Fruit fly (Drosophila melanogaster) whole organism, embryonic: ENCODE results near the gene Chrac-14.

Source experiments
- ATbp ChIP-seq: fragments of 200-800 bp; sonication (Bioruptor generic); optimal IDR thresholded peaks from 2 replicates; lab custom pipeline; 2017; ENCODE audit warnings: missing biosample characterization, mild to moderate bottlenecking, missing genetic modification characterization, missing genetic modification reagents
- B-H2 ChIP-seq: fragments of 200-800 bp; sonication (Bioruptor generic); optimal IDR thresholded peaks from 2 replicates; lab custom pipeline; 2018; ENCODE audit warnings: missing biosample characterization, mild to moderate bottlenecking, missing genetic modification characterization
- Bgb ChIP-seq: fragments of 200-800 bp; sonication (Bioruptor generic); IDR thresholded peaks from 2 replicates; pipeline ENCODE4 v1.3.6; 2022; ENCODE audit warnings: missing biosample characterization, missing genetic modification characterization; ENCODE audit not compliant: partially characterized antibody
- BtbVII ChIP-seq: fragments of 200-800 bp; sonication (Bioruptor generic); optimal IDR thresholded peaks from 3 replicates; lab custom pipeline; 2017; ENCODE audit warnings: missing biosample characterization, mild to moderate bottlenecking, missing genetic modification characterization
- CG10209 ChIP-seq: fragments of 200-800 bp; sonication (Bioruptor generic); optimal IDR thresholded peaks from 3 replicates; lab custom pipeline; 2017; ENCODE audit warnings: missing biosample characterization, mild to moderate bottlenecking, missing genetic modification characterization, missing genetic modification reagents
- CG10431 ChIP-seq: fragments of 200-800 bp; sonication (Bioruptor generic); optimal IDR thresholded peaks from 3 replicates; lab custom pipeline; 2018; ENCODE audit warnings: missing biosample characterization, mild to moderate bottlenecking, missing genetic modification characterization
- CG11696 ChIP-seq: fragments of 200-800 bp; sonication (Bioruptor generic); IDR thresholded peaks from 2 replicates; pipeline ENCODE4 v1.3.6; 2022; ENCODE audit warnings: missing biosample characterization, missing genetic modification characterization
- CG13296 ChIP-seq: fragments of 200-800 bp; sonication (Bioruptor generic); optimal IDR thresholded peaks from 3 replicates; lab custom pipeline; 2018; ENCODE audit warnings: missing biosample characterization, mild to moderate bottlenecking, missing genetic modification characterization
- CG14441 ChIP-seq: fragments of 200-800 bp; sonication (Bioruptor generic); IDR thresholded peaks from 2 replicates; pipeline ENCODE4 v1.3.6; 2022; ENCODE audit warnings: missing biosample characterization, missing genetic modification characterization
- CG15011 ChIP-seq: fragments of 200-800 bp; sonication (Bioruptor generic); optimal IDR thresholded peaks from 3 replicates; lab custom pipeline; 2018; ENCODE audit warnings: missing biosample characterization, mild to moderate bottlenecking, missing genetic modification characterization
- CG16815 ChIP-seq: fragments of 200-800 bp; sonication (Bioruptor generic); optimal IDR thresholded peaks from 3 replicates; lab custom pipeline; 2017; ENCODE audit warnings: missing biosample characterization, mild to moderate bottlenecking, missing genetic modification characterization
- CG18599 ChIP-seq: fragments of 200-800 bp; sonication (Bioruptor generic); optimal IDR thresholded peaks from 3 replicates; lab custom pipeline; 2017; ENCODE audit warnings: missing biosample characterization, missing genetic modification characterization, mild to moderate bottlenecking, moderate library complexity, missing genetic modification reagents
- CG2202 ChIP-seq: fragments of 200-800 bp; sonication (Bioruptor generic); optimal IDR thresholded peaks from 2 replicates; lab custom pipeline; 2018; ENCODE audit warnings: missing biosample characterization, mild to moderate bottlenecking, missing genetic modification characterization
- CG2712 ChIP-seq: fragments of 200-800 bp; optimal IDR thresholded peaks from 3 replicates; lab custom pipeline; 2019; ENCODE audit warnings: missing biosample characterization, mild to moderate bottlenecking, missing genetic modification characterization, moderate library complexity
- CG34224 ChIP-seq: fragments of 200-800 bp; sonication (Bioruptor generic); IDR thresholded peaks from 3 replicates; pipeline ENCODE4 v1.3.6; 2022; ENCODE audit warnings: missing biosample characterization, missing genetic modification characterization; ENCODE audit not compliant: partially characterized antibody
- CG34376 ChIP-seq: fragments of 200-800 bp; sonication (Bioruptor generic); optimal IDR thresholded peaks from 2 replicates; lab custom pipeline; 2018; ENCODE audit warnings: missing biosample characterization, mild to moderate bottlenecking, missing genetic modification characterization
- CG4404 ChIP-seq: fragments of 200-800 bp; sonication (Bioruptor generic); IDR thresholded peaks from 2 replicates; pipeline ENCODE4 v1.3.6; 2022; ENCODE audit warnings: missing biosample characterization, missing genetic modification characterization
- CG9609 ChIP-seq: fragments of 200-800 bp; sonication (Bioruptor generic); optimal IDR thresholded peaks from 3 replicates; lab custom pipeline; 2016; ENCODE audit warnings: missing biosample characterization, missing genetic modification characterization
- CTCF ChIP-seq: fragments of 200-800 bp; sonication (Bioruptor generic); optimal IDR thresholded peaks from 2 replicates; lab custom pipeline; 2017; ENCODE audit warnings: missing biosample characterization, mild to moderate bottlenecking, missing genetic modification characterization, moderate library complexity
- CkIIα-i1 ChIP-seq: fragments of 200-800 bp; sonication (Bioruptor generic); IDR thresholded peaks from 2 replicates; pipeline ENCODE4 v1.3.6; 2022; ENCODE audit warnings: missing biosample characterization, missing genetic modification characterization
- Dll ChIP-seq: fragments of 200-800 bp; sonication (Bioruptor generic); IDR thresholded peaks from 4 replicates; pipeline ENCODE4 v1.3.6; 2022; ENCODE audit warnings: missing biosample characterization, missing genetic modification characterization; ENCODE audit not compliant: partially characterized antibody
- Dp ChIP-seq: fragments of 200-800 bp; sonication (Bioruptor generic); optimal IDR thresholded peaks from 2 replicates; lab custom pipeline; 2018; ENCODE audit warnings: missing biosample characterization, mild to moderate bottlenecking, missing genetic modification characterization, moderate library complexity
- ERR ChIP-seq: fragments of 200-800 bp; sonication (Bioruptor generic); optimal IDR thresholded peaks from 2 replicates; lab custom pipeline; 2016; ENCODE audit warnings: missing biosample characterization, missing genetic modification characterization
- Kr ChIP-seq: fragments of 200-800 bp; sonication (Bioruptor generic); optimal IDR thresholded peaks from 2 replicates; lab custom pipeline; 2017; ENCODE audit warnings: missing biosample characterization, mild to moderate bottlenecking, missing genetic modification characterization
- Mes4 ChIP-seq: fragments of 200-800 bp; sonication (Bioruptor generic); optimal IDR thresholded peaks from 2 replicates; lab custom pipeline; 2016; ENCODE audit warnings: missing biosample characterization, missing genetic modification characterization
- NFAT ChIP-seq: fragments of 200-800 bp; sonication (Bioruptor generic); IDR thresholded peaks from 2 replicates; pipeline ENCODE4 v1.3.6; 2022; ENCODE audit warnings: missing biosample characterization, missing genetic modification characterization
- Nf-YB ChIP-seq: fragments of 200-800 bp; sonication (Bioruptor generic); optimal IDR thresholded peaks from 3 replicates; lab custom pipeline; 2019; ENCODE audit warnings: missing biosample characterization, mild to moderate bottlenecking, missing genetic modification characterization, moderate library complexity
- Ptx1 ChIP-seq: fragments of 200-800 bp; sonication (Bioruptor generic); IDR thresholded peaks from 2 replicates; pipeline ENCODE4 v1.3.6; 2022; ENCODE audit warnings: missing biosample characterization, missing genetic modification characterization
- Ravus ChIP-seq: fragments of 200-800 bp; sonication (Bioruptor generic); IDR thresholded peaks from 2 replicates; pipeline ENCODE4 v1.3.6; 2022; ENCODE audit warnings: missing biosample characterization, missing genetic modification characterization
- Rx ChIP-seq: fragments of 200-800 bp; sonication (Bioruptor generic); IDR thresholded peaks from 2 replicates; pipeline ENCODE4 v1.3.6; 2022; ENCODE audit warnings: missing biosample characterization, missing genetic modification characterization
- Six4 ChIP-seq: fragments of 200-800 bp; sonication (Bioruptor generic); optimal IDR thresholded peaks from 2 replicates; lab custom pipeline; 2016; ENCODE audit warnings: missing biosample characterization, missing genetic modification characterization
- Sry-β ChIP-seq: fragments of 200-800 bp; sonication (Bioruptor generic); optimal IDR thresholded peaks from 2 replicates; lab custom pipeline; 2018; ENCODE audit warnings: missing biosample characterization, mild to moderate bottlenecking, missing genetic modification characterization, moderate library complexity
- Tbp ChIP-seq: fragments of >200 bp; optimal IDR thresholded peaks from 2 replicates; lab custom pipeline; 2018; ENCODE audit warnings: missing biosample characterization, missing genetic modification characterization
- ab ChIP-seq: fragments of 200-800 bp; sonication (Bioruptor generic); optimal IDR thresholded peaks from 2 replicates; lab custom pipeline; 2016; ENCODE audit warnings: missing biosample characterization, missing genetic modification characterization
- btn ChIP-seq: fragments of 200-800 bp; sonication (Bioruptor generic); optimal IDR thresholded peaks from 2 replicates; lab custom pipeline; 2016; ENCODE audit warnings: missing biosample characterization, missing genetic modification characterization
- croc ChIP-seq: fragments of 200-800 bp; sonication (Bioruptor generic); conservative IDR thresholded peaks from 3 replicates; pipeline ENCODE4 v1.3.6; 2022; ENCODE audit warnings: missing biosample characterization, missing genetic modification characterization
- ewg ChIP-seq: fragments of 200-800 bp; sonication (Bioruptor generic); optimal IDR thresholded peaks from 3 replicates; lab custom pipeline; 2017; ENCODE audit warnings: mild to moderate bottlenecking, missing biosample characterization, missing genetic modification reagents, missing genetic modification characterization
- grau ChIP-seq: fragments of 200-800 bp; optimal IDR thresholded peaks from 3 replicates; lab custom pipeline; 2019; ENCODE audit warnings: missing biosample characterization, mild to moderate bottlenecking, missing genetic modification characterization, moderate library complexity
- her ChIP-seq: fragments of 200-800 bp; sonication (Bioruptor generic); optimal IDR thresholded peaks from 2 replicates; lab custom pipeline; 2016; ENCODE audit warnings: missing biosample characterization, missing genetic modification characterization
- kay ChIP-seq: fragments of 200-800 bp; sonication (Bioruptor generic); optimal IDR thresholded peaks from 2 replicates; lab custom pipeline; 2016; ENCODE audit warnings: missing biosample characterization, missing genetic modification characterization
- luna ChIP-seq: fragments of 200-800 bp; sonication (Bioruptor generic); optimal IDR thresholded peaks from 2 replicates; lab custom pipeline; 2016; ENCODE audit warnings: missing biosample characterization, missing genetic modification characterization
- maf-S ChIP-seq: fragments of 200-800 bp; sonication (Bioruptor generic); optimal IDR thresholded peaks from 2 replicates; lab custom pipeline; 2016; ENCODE audit warnings: missing biosample characterization, missing genetic modification characterization
- mld ChIP-seq: fragments of 200-800 bp; sonication (Bioruptor generic); IDR thresholded peaks from 3 replicates; pipeline ENCODE4 v1.3.6; 2022; ENCODE audit warnings: missing biosample characterization, missing genetic modification characterization; ENCODE audit not compliant: partially characterized antibody
- ro ChIP-seq: fragments of 200-800 bp; sonication (Bioruptor generic); IDR thresholded peaks from 2 replicates; pipeline ENCODE4 v1.3.6; 2022; ENCODE audit warnings: missing biosample characterization, missing genetic modification characterization
- sens ChIP-seq: fragments of 200-800 bp; sonication (Bioruptor generic); peaks from one replicate; lab custom pipeline; 2016; ENCODE audit warnings: missing biosample characterization, missing genetic modification characterization
- stwl ChIP-seq: fragments of 200-800 bp; sonication (Bioruptor generic); optimal IDR thresholded peaks from 3 replicates; lab custom pipeline; 2018; ENCODE audit warnings: missing biosample characterization, mild to moderate bottlenecking, missing genetic modification characterization, moderate library complexity
- toy ChIP-seq: fragments of 200-800 bp; sonication (Bioruptor generic); IDR thresholded peaks from 2 replicates; pipeline ENCODE4 v1.3.6; 2022; ENCODE audit warnings: missing biosample characterization, missing genetic modification characterization
- trh ChIP-seq: fragments of 200-800 bp; sonication (Bioruptor generic); optimal IDR thresholded peaks from 2 replicates; lab custom pipeline; 2016; ENCODE audit warnings: missing biosample characterization, missing genetic modification characterization
- usp ChIP-seq: fragments of >200 bp; optimal IDR thresholded peaks from 2 replicates; lab custom pipeline; 2017; ENCODE audit warnings: missing biosample characterization, missing genetic modification characterization

The Chrac-14 gene

DNA sequence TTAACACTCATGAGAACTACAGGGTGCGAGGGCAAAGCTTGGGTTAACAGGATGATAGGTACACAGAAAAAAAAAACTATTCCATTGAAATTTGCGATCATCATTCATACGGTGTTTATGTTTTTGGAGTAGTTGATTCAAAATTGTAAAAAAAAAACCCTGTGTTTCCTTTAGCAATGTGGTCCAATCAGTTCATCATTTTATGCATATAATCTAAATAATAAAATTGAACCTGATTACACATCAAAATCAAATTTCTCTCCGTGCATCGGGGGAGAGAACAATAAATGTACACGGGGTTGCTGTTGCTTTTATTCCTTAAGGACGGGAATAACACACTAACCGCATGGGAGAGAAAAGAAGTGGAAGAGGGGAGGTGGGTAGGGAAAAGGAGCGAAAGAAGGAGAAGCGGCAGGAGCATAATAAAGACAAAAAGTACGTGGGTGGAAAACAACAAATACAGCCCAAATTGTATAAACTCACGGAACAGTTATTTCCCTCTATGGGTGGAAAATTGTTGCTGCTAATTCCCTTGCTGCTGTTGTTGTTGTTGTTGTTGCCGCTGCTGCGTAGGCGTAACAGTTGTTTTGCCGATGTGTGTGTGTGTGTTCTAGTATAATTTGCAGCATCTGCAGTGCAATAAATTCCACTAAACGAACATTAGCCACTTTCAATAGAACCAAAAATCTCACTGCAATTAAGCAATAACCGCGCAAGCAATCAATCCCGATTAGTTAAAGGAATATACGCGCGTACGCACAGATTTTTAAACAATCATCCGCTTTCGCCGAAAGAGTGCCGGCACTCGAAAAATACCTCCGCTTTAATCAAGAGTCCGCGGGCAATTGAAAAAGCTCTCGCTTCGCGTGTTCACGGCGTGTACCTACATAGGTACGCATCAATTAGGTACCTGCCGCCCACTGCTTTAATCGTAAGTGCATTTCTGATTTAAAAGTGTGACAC is 26.2 kb downstream of the Chrac-14 start, which contains the start of gene Agpat2 (continued):
- TF ChIP-seq CG10431 (GFP tag; lab: Kevin White, UChicago): peak; percentile 57
- TF ChIP-seq toy: no peak
- peak; percentile 76 for TF ChIP-seq ewg
- peak; percentile 70; the same call in 2 of the 3 replicates for TF ChIP-seq croc
- peak; percentile 23 for TF ChIP-seq Sry-β (GFP tag; lab: Kevin White, UChicago)
- peak; percentile 66 for TF ChIP-seq Nf-YB (GFP tag; lab: Kevin White, UChicago)
- TF ChIP-seq ro: 0 out of 2 replicates have a peak, but pooled peaks have one; percentile 20
- TF ChIP-seq mld (GFP tag; lab: Robert Waterston, UW): no peak
- TF ChIP-seq ATbp (GFP tag; lab: Kevin White, UChicago): peak; percentile 82
- TF ChIP-seq Tbp (GFP tag; lab: Kevin White, UChicago): no peak
- peak; percentile 75 for TF ChIP-seq maf-S (GFP tag; lab: Kevin White, UChicago)
- peak; percentile 88 for TF ChIP-seq CG2712 (tag; lab: Kevin White, UChicago)
- 0 out of 2 replicates have a peak, but pooled peaks have one; percentile 26 for TF ChIP-seq NFAT (GFP tag; lab: Robert Waterston, UW)
- TF ChIP-seq CG10209 (GFP tag; lab: Kevin White, UChicago): peak; percentile 83
- peak; percentile 82 for TF ChIP-seq BtbVII
- peak; percentile 68 for TF ChIP-seq CG13296 (GFP tag; lab: Kevin White, UChicago)
- no peak for TF ChIP-seq Dll (GFP tag; lab: Robert Waterston, UW)
- peak; percentile 76 for TF ChIP-seq CG9609
- no peak for TF ChIP-seq Dp (GFP tag; lab: Kevin White, UChicago)
- no peak for TF ChIP-seq Kr (GFP tag; lab: Kevin White, UChicago)
- peak; percentile 57 for TF ChIP-seq her
- TF ChIP-seq CG11696 (GFP tag; lab: Robert Waterston, UW): peak; percentile 64
- TF ChIP-seq CG34376: peak; percentile 62
- peak; percentile 15 for TF ChIP-seq CTCF (GFP tag; lab: Kevin White, UChicago)
- TF ChIP-seq luna (GFP tag; lab: Kevin White, UChicago): no peak
- TF ChIP-seq CG2202 (tag; lab: Kevin White, UChicago): peak; percentile 69
- TF ChIP-seq CkIIα-i1: no peak
- TF ChIP-seq Rx (GFP tag; lab: Robert Waterston, UW): peak; percentile 46; the same call in 1 of the 2 replicates
- TF ChIP-seq CG34224 (GFP tag; lab: Robert Waterston, UW): no peak
- peak; percentile 93 for TF ChIP-seq CG18599
- TF ChIP-seq CG15011: peak; percentile 59
- TF ChIP-seq grau (tag; lab: Kevin White, UChicago): peak; percentile 83
- TF ChIP-seq usp (GFP tag; lab: Kevin White, UChicago): no peak
- peak; percentile 31 for TF ChIP-seq ab
- TF ChIP-seq CG16815 (GFP tag; lab: Kevin White, UChicago): peak; percentile 69
- no peak for TF ChIP-seq Bgb (GFP tag; lab: Robert Waterston, UW)
- TF ChIP-seq CG4404: peak; percentile 58
- TF ChIP-seq Six4 (GFP tag; lab: Kevin White, UChicago): peak; percentile 79
- peak; percentile 68 for TF ChIP-seq Mes4 (GFP tag; lab: Kevin White, UChicago)
- peak; percentile 44 for TF ChIP-seq Ravus (GFP tag; lab: Robert Waterston, UW)
- peak; percentile 62 for TF ChIP-seq kay
- peak; percentile 62 for TF ChIP-seq B-H2 (GFP tag; lab: Kevin White, UChicago)
- peak; percentile 45 for TF ChIP-seq trh (GFP tag; lab: Kevin White, UChicago)
- peak; percentile 68 for TF ChIP-seq CG14441
- peak; percentile 97 for TF ChIP-seq sens (GFP tag; lab: Kevin White, UChicago)
- peak; percentile 63 for TF ChIP-seq btn
- TF ChIP-seq ERR (GFP tag; lab: Kevin White, UChicago): peak; percentile 74
- TF ChIP-seq Ptx1 (GFP tag; lab: Robert Waterston, UW): peak; percentile 82
- peak; percentile 20 for TF ChIP-seq stwl (tag; lab: Kevin White, UChicago)
